Fruit fly (Drosophila melanogaster) Kc167 (cell line): ENCODE data around the gene Eig71Eb.

Experiments used
- Sin3A ChIP-seq: fragments of >200 bp; optimal IDR thresholded peaks from 2 replicates; lab custom pipeline; 2018; ENCODE audit warnings: missing external identifiers
- psq ChIP-seq: fragments of >200 bp; optimal IDR thresholded peaks from 2 replicates; lab custom pipeline; 2017; ENCODE audit warnings: missing external identifiers

DNA sequence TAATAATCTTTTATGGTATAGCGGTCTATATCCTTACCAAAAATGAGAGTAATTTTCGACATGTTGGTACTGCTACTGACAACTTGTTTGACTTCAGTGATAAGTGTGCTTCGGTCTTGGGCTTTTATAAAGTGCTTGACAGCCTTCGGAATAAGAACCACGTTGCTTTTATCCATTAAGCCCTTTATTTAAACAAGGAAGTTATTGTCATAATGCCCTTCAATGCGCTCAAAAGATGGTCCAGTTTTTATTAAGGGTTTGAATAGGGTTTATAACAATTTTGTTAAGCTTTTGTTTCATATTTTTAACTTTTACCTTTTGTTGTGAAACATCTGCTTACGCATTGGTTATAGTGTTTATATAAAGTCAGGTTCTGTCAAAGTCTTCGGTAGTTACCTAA is 2.4 kb downstream of the Eig71Eb start, which contains the start of the genes Eig71Ec and Eig71Ed:
- TF ChIP-seq psq (no peak), Sin3A (lab: Kevin White, UChicago) (no peak)
